Fruit fly (Drosophila melanogaster) whole organism, embryonic: ENCODE data around the gene Charon.

Experiments used
- Ada2b ChIP-seq: fragments of 200-800 bp; sonication (Bioruptor generic); IDR thresholded peaks from 2 replicates; pipeline ENCODE4 v1.3.6; 2022; ENCODE audit warnings: missing biosample characterization, missing genetic modification characterization
- Atf6 ChIP-seq: fragments of 200-800 bp; sonication (Bioruptor generic); IDR thresholded peaks from 2 replicates; pipeline ENCODE4 v1.3.6; 2022; ENCODE audit warnings: missing biosample characterization, missing genetic modification characterization
- B-H2 ChIP-seq: fragments of 200-800 bp; sonication (Bioruptor generic); optimal IDR thresholded peaks from 2 replicates; lab custom pipeline; 2018; ENCODE audit warnings: missing biosample characterization, mild to moderate bottlenecking, missing genetic modification characterization
- C15 ChIP-seq: fragments of 200-800 bp; sonication (Bioruptor generic); IDR thresholded peaks from 3 replicates; pipeline ENCODE4 v1.3.6; 2022; ENCODE audit warnings: missing biosample characterization, missing genetic modification characterization
- CG10321 ChIP-seq: fragments of 200-800 bp; sonication (Bioruptor generic); IDR thresholded peaks from 2 replicates; pipeline ENCODE4 v1.3.6; 2022; ENCODE audit warnings: missing biosample characterization, missing genetic modification characterization
- CG10959 ChIP-seq: fragments of 200-800 bp; sonication (Bioruptor generic); IDR thresholded peaks from 2 replicates; pipeline ENCODE4 v1.3.6; 2022; ENCODE audit warnings: missing biosample characterization, missing genetic modification characterization
- CG11695 ChIP-seq: fragments of 200-800 bp; sonication (Bioruptor generic); IDR thresholded peaks from 3 replicates; pipeline ENCODE4 v1.3.6; 2022; ENCODE audit warnings: missing biosample characterization, missing genetic modification characterization
- CG13775 ChIP-seq: fragments of 200-800 bp; sonication (Bioruptor generic); optimal IDR thresholded peaks from 3 replicates; lab custom pipeline; 2017; ENCODE audit warnings: missing biosample characterization, mild to moderate bottlenecking, missing genetic modification characterization
- CG14441 ChIP-seq: fragments of 200-800 bp; sonication (Bioruptor generic); IDR thresholded peaks from 2 replicates; pipeline ENCODE4 v1.3.6; 2022; ENCODE audit warnings: missing biosample characterization, missing genetic modification characterization
- CG14965 ChIP-seq: fragments of 200-800 bp; sonication (Bioruptor generic); optimal IDR thresholded peaks from 2 replicates; lab custom pipeline; 2016; ENCODE audit warnings: missing biosample characterization, missing genetic modification characterization, borderline replicate concordance
- CG17612 ChIP-seq: fragments of 200-800 bp; sonication (Bioruptor generic); IDR thresholded peaks from 2 replicates; pipeline ENCODE4 v1.3.6; 2022; ENCODE audit warnings: missing biosample characterization, missing genetic modification characterization
- CG2116 ChIP-seq: fragments of 200-800 bp; sonication (Bioruptor generic); optimal IDR thresholded peaks from 3 replicates; lab custom pipeline; 2018; ENCODE audit warnings: missing biosample characterization, mild to moderate bottlenecking, missing genetic modification characterization
- CG2678 ChIP-seq: fragments of 200-800 bp; sonication (Bioruptor generic); optimal IDR thresholded peaks from 3 replicates; lab custom pipeline; 2019; ENCODE audit warnings: missing biosample characterization, mild to moderate bottlenecking, missing genetic modification characterization, moderate library complexity
- CG3847 ChIP-seq: fragments of 200-800 bp; sonication (Bioruptor generic); IDR thresholded peaks from 2 replicates; pipeline ENCODE4 v1.3.6; 2022; ENCODE audit warnings: missing biosample characterization, missing genetic modification characterization
- CG4404 ChIP-seq: fragments of 200-800 bp; sonication (Bioruptor generic); IDR thresholded peaks from 2 replicates; pipeline ENCODE4 v1.3.6; 2022; ENCODE audit warnings: missing biosample characterization, missing genetic modification characterization
- CG4617 ChIP-seq: fragments of 200-800 bp; sonication (Bioruptor generic); optimal IDR thresholded peaks from 3 replicates; lab custom pipeline; 2016; ENCODE audit warnings: missing biosample characterization, missing genetic modification characterization, borderline replicate concordance
- CG7271 ChIP-seq: fragments of 200-800 bp; sonication (Bioruptor generic); optimal IDR thresholded peaks from 2 replicates; lab custom pipeline; 2018; ENCODE audit warnings: missing biosample characterization, mild to moderate bottlenecking, missing genetic modification characterization, moderate library complexity
- CG9797 ChIP-seq: fragments of 200-800 bp; sonication (Bioruptor generic); optimal IDR thresholded peaks from 3 replicates; lab custom pipeline; 2018; ENCODE audit warnings: missing biosample characterization, mild to moderate bottlenecking, missing genetic modification characterization
- D19B ChIP-seq: fragments of 200-800 bp; sonication (Bioruptor generic); optimal IDR thresholded peaks from 2 replicates; lab custom pipeline; 2017; ENCODE audit warnings: missing biosample characterization, mild to moderate bottlenecking, missing genetic modification characterization
- Doc3 ChIP-seq: fragments of 200-800 bp; sonication (Bioruptor generic); IDR thresholded peaks from 3 replicates; pipeline ENCODE4 v1.3.6; 2022; ENCODE audit warnings: missing biosample characterization, missing genetic modification characterization; ENCODE audit not compliant: partially characterized antibody
- Fer1 ChIP-seq: fragments of 200-800 bp; sonication (Bioruptor generic); optimal IDR thresholded peaks from 2 replicates; lab custom pipeline; 2017; ENCODE audit warnings: missing biosample characterization, mild to moderate bottlenecking, missing genetic modification characterization
- H15 ChIP-seq: fragments of 200-800 bp; sonication (Bioruptor generic); IDR thresholded peaks from 3 replicates; pipeline ENCODE4 v1.3.6; 2022; ENCODE audit warnings: missing biosample characterization, missing genetic modification characterization
- HLH54F ChIP-seq: fragments of 200-800 bp; sonication (Bioruptor generic); optimal IDR thresholded peaks from 3 replicates; lab custom pipeline; 2016; ENCODE audit warnings: missing biosample characterization, missing genetic modification characterization
- Lpt ChIP-seq: fragments of >200 bp; optimal IDR thresholded peaks from 2 replicates; lab custom pipeline; 2018; ENCODE audit warnings: missing biosample characterization, missing genetic modification characterization
- MESR4 ChIP-seq: fragments of 200-800 bp; sonication (Bioruptor generic); optimal IDR thresholded peaks from 2 replicates; lab custom pipeline; 2018; ENCODE audit warnings: missing biosample characterization, mild to moderate bottlenecking, missing genetic modification characterization, moderate library complexity
- Poxn ChIP-seq: fragments of 200-800 bp; sonication (Bioruptor generic); IDR thresholded peaks from 2 replicates; pipeline ENCODE4 v1.3.6; 2022; ENCODE audit warnings: missing biosample characterization, missing genetic modification characterization
- Sin3A ChIP-seq: fragments of >200 bp; optimal IDR thresholded peaks from 2 replicates; lab custom pipeline; 2018
- Ssrp ChIP-seq: fragments of 200-800 bp; sonication (Bioruptor generic); optimal IDR thresholded peaks from 2 replicates; lab custom pipeline; 2018; ENCODE audit warnings: missing biosample characterization, mild to moderate bottlenecking, missing genetic modification characterization, moderate library complexity
- ab ChIP-seq: fragments of 200-800 bp; sonication (Bioruptor generic); optimal IDR thresholded peaks from 2 replicates; lab custom pipeline; 2016; ENCODE audit warnings: missing biosample characterization, missing genetic modification characterization
- aop ChIP-seq: fragments of 200-800 bp; sonication (Bioruptor generic); IDR thresholded peaks from 2 replicates; pipeline ENCODE4 v1.3.6; 2022; ENCODE audit warnings: missing biosample characterization, missing genetic modification characterization
- bigmax ChIP-seq: fragments of 200-800 bp; sonication (Bioruptor generic); optimal IDR thresholded peaks from 2 replicates; lab custom pipeline; 2018; ENCODE audit warnings: missing biosample characterization, mild to moderate bottlenecking, missing genetic modification characterization
- br ChIP-seq: fragments of >200 bp; optimal IDR thresholded peaks from 2 replicates; lab custom pipeline; 2017
- cas ChIP-seq: fragments of 200-800 bp; sonication (Bioruptor generic); IDR thresholded peaks from 2 replicates; pipeline ENCODE4 v1.3.6; 2022; ENCODE audit warnings: missing biosample characterization, missing genetic modification characterization
- crp ChIP-seq, 2 experiments: fragments of 200-800 bp; sonication (Bioruptor generic); optimal IDR thresholded peaks; 2 replicates in 1 of 2; 3 replicates in 1 of 2; lab custom pipeline; 2017; ENCODE audit warnings: missing biosample characterization in 2 of 2, missing genetic modification characterization in 2 of 2, mild to moderate bottlenecking in 1 of 2, moderate library complexity in 1 of 2
- emc ChIP-seq: fragments of 200-800 bp; sonication (Bioruptor generic); optimal IDR thresholded peaks from 2 replicates; lab custom pipeline; 2016; ENCODE audit warnings: missing biosample characterization, missing genetic modification characterization
- ems ChIP-seq: fragments of 200-800 bp; sonication (Bioruptor generic); optimal IDR thresholded peaks from 3 replicates; lab custom pipeline; 2016; ENCODE audit warnings: missing biosample characterization, missing genetic modification characterization
- fd64A ChIP-seq: fragments of 200-800 bp; sonication (Bioruptor generic); optimal IDR thresholded peaks from 3 replicates; lab custom pipeline; 2018; ENCODE audit warnings: missing biosample characterization, mild to moderate bottlenecking, missing genetic modification characterization
- fd96Cb ChIP-seq: fragments of 200-800 bp; sonication (Bioruptor generic); optimal IDR thresholded peaks from 2 replicates; lab custom pipeline; 2018; ENCODE audit warnings: missing biosample characterization, mild to moderate bottlenecking, missing genetic modification characterization, moderate library complexity
- grau ChIP-seq: fragments of 200-800 bp; optimal IDR thresholded peaks from 3 replicates; lab custom pipeline; 2019; ENCODE audit warnings: missing biosample characterization, mild to moderate bottlenecking, missing genetic modification characterization, moderate library complexity
- gsb-n ChIP-seq: fragments of 200-800 bp; sonication (Bioruptor generic); optimal IDR thresholded peaks from 3 replicates; lab custom pipeline; 2018; ENCODE audit warnings: missing biosample characterization, mild to moderate bottlenecking, missing genetic modification characterization
- ind ChIP-seq: fragments of 200-800 bp; sonication (Bioruptor generic); optimal IDR thresholded peaks from 3 replicates; lab custom pipeline; 2016; ENCODE audit warnings: missing biosample characterization, missing genetic modification characterization
- kah ChIP-seq: fragments of 200-800 bp; sonication (Bioruptor generic); optimal IDR thresholded peaks from 2 replicates; lab custom pipeline; 2018; ENCODE audit warnings: missing biosample characterization, mild to moderate bottlenecking, missing genetic modification characterization
- pan ChIP-seq, 4 experiments: fragments of >200 bp in 3 of 4; fragments of 200-800 bp in 1 of 4; sonication (Bioruptor generic) in 1 of 4; optimal IDR thresholded peaks in 3 of 4; IDR thresholded peaks in 1 of 4; 2 replicates each; pipeline versions ENCODE4 v1.3.6 to Lab custom; 2017 to 2022; ENCODE audit warnings: missing biosample characterization in 2 of 4, missing genetic modification characterization in 2 of 4, mixed read lengths in 1 of 4
- pnt ChIP-seq: fragments of 200-800 bp; sonication (Bioruptor generic); optimal IDR thresholded peaks from 3 replicates; lab custom pipeline; 2016; ENCODE audit warnings: missing biosample characterization, missing genetic modification characterization
- sc ChIP-seq, 3 experiments: fragments of >200 bp in 2 of 3; fragments of 200-800 bp in 1 of 3; sonication (Bioruptor generic) in 1 of 3; optimal IDR thresholded peaks; 2 replicates in 2 of 3; 3 replicates in 1 of 3; lab custom pipeline; 2017; ENCODE audit warnings: mild to moderate bottlenecking in 1 of 3, missing biosample characterization in 1 of 3, missing genetic modification characterization in 1 of 3, missing genetic modification reagents in 1 of 3
- sd ChIP-seq: fragments of 200-800 bp; sonication (Bioruptor generic); optimal IDR thresholded peaks from 3 replicates; lab custom pipeline; 2018; ENCODE audit warnings: missing biosample characterization, mild to moderate bottlenecking, missing genetic modification characterization, moderate library complexity
- seq ChIP-seq: fragments of 200-800 bp; sonication (Bioruptor generic); IDR thresholded peaks from 2 replicates; pipeline ENCODE4 v1.3.6; 2022; ENCODE audit warnings: missing biosample characterization, missing genetic modification characterization
- sisA ChIP-seq: fragments of 200-800 bp; sonication (Bioruptor generic); IDR thresholded peaks from 2 replicates; pipeline ENCODE4 v1.3.6; 2022; ENCODE audit warnings: missing biosample characterization, missing genetic modification characterization
- so ChIP-seq: fragments of 200-800 bp; sonication (Bioruptor generic); IDR thresholded peaks from 3 replicates; pipeline ENCODE4 v1.3.6; 2022; ENCODE audit warnings: missing biosample characterization, missing genetic modification characterization
- vfl ChIP-seq: fragments of 200-800 bp; sonication (Bioruptor generic); optimal IDR thresholded peaks from 2 replicates; lab custom pipeline; 2016; ENCODE audit warnings: missing biosample characterization, missing genetic modification characterization

Charon gene

dm6 chr2L:1169867-1170415 is 2.7 kb downstream of the Charon start, which contains the start of the genes CG31922 and Plap (continued):
- TF ChIP-seq gsb-n (tag; lab: Kevin White, UChicago) (no peak), sd (tag; lab: Kevin White, UChicago) (no peak), Fer1 (peak; percentile 70), pnt (GFP tag; lab: Kevin White, UChicago) (peak; percentile 33), sc (optimal IDR thresholded peaks at IDR 0.05; lab: Kevin White, UChicago) (no peak), sc (GFP tag; optimal IDR thresholded peaks at IDR 0.05; lab: Kevin White, UChicago) (no peak), crp (GFP tag; optimal IDR thresholded peaks at IDR 0.05; lab: Kevin White, UChicago) (peak in 1 of 2 experiments; percentile 33), fd64A (GFP tag; lab: Kevin White, UChicago) (no peak), ab (GFP tag; lab: Kevin White, UChicago) (peak; percentile 37), CG14965 (no peak), br (no peak), grau (tag; lab: Kevin White, UChicago) (peak; percentile 76), pan (optimal IDR thresholded peaks at IDR 0.05; lab: Kevin White, UChicago) (no peak), pan (GFP tag; optimal IDR thresholded peaks at IDR 0.05 in 1 of 2, IDR thresholded peaks at IDR 0.05 in 1 of 2) (no peak), emc (GFP tag; lab: Kevin White, UChicago) (peak; percentile 29), H15 (GFP tag; lab: Robert Waterston, UW) (no peak), B-H2 (no peak), CG10321 (no peak), aop (GFP tag; lab: Robert Waterston, UW) (no peak), D19B (GFP tag; lab: Kevin White, UChicago) (no peak), CG3847 (peak; percentile 78), CG7271 (tag; lab: Kevin White, UChicago) (no peak), vfl (GFP tag; lab: Kevin White, UChicago) (peak; percentile 79), CG13775 (GFP tag; lab: Kevin White, UChicago) (peak; percentile 80), HLH54F (GFP tag; lab: Kevin White, UChicago) (peak; percentile 75), ems (GFP tag; lab: Kevin White, UChicago) (peak; percentile 71), Doc3 (GFP tag; lab: Robert Waterston, UW) (peak; percentile 94), CG11695 (GFP tag; lab: Robert Waterston, UW) (no peak), CG9797 (GFP tag; lab: Kevin White, UChicago) (peak; percentile 14), Ssrp (tag; lab: Kevin White, UChicago) (peak; percentile 59), Lpt (GFP tag; lab: Kevin White, UChicago) (no peak), CG14441 (peak; percentile 50; the same call in 1 of the 2 replicates), Sin3A (peak; percentile 74), MESR4 (GFP tag; lab: Kevin White, UChicago) (peak; percentile 18), CG10959 (GFP tag; lab: Robert Waterston, UW) (no peak), CG4617 (GFP tag; lab: Kevin White, UChicago) (peak; percentile 68), CG2116 (GFP tag; lab: Kevin White, UChicago) (peak; percentile 74), seq (peak; percentile 32; the same call in 1 of the 2 replicates), C15 (GFP tag; lab: Robert Waterston, UW) (no peak), kah (GFP tag; lab: Kevin White, UChicago) (no peak), Poxn (GFP tag; lab: Robert Waterston, UW) (no peak), sisA (GFP tag; lab: Robert Waterston, UW) (no peak), CG2678 (tag; lab: Kevin White, UChicago) (no peak), CG4404 (peak; percentile 67), CG17612 (GFP tag; lab: Robert Waterston, UW) (no peak), so (GFP tag; lab: Robert Waterston, UW) (no peak; the same call in 2 of the 3 replicates), Atf6 (GFP tag; lab: Robert Waterston, UW) (peak; percentile 60; the same call in 1 of the 2 replicates), bigmax (GFP tag; lab: Kevin White, UChicago) (no peak), fd96Cb (peak; percentile 32), Ada2b (GFP tag; lab: Robert Waterston, UW) (no peak), ind (peak; percentile 75), cas (GFP tag; lab: Robert Waterston, UW) (no peak)
